Worm (Caenorhabditis elegans): Measurements from ENCODE around the gene C44C11.6.

DNA sequence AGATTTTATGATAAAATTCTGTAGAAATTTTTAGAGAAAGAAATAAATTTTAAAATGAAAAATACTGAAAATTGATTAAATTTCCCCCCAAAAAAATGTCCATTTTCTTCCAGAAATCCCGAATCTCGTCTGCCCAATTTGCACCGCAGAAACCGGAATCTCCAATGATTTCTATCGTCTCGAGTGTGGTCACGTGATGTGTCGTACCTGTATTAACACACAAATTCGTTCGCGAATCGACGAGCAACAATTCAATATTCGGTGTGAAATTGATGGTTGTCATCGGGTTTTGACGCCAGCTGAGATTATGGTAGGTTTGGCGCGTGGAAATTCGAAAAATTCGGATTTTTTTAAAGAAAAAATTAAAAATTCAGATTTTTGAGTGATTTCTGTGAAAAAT, 48.0 kb upstream of the C44C11.6 start:
- TF ChIP-seq fkh-3 (tag; optimal IDR thresholded peaks at IDR 0.05) (no peak), lin-54 (GFP tag; optimal IDR thresholded peaks at IDR 0.05) (no peak), ekl-4 (GFP tag; IDR thresholded peaks at IDR 0.05) (no peak), egrh-3 (GFP tag; IDR thresholded peaks at IDR 0.05) (no peak), ztf-6 (GFP tag; IDR thresholded peaks at IDR 0.05) (no peak), Y53F4B.3 (GFP tag; IDR thresholded peaks at IDR 0.05) (no peak), unc-62 (GFP tag; optimal IDR thresholded peaks at IDR 0.05) (no peak), efl-1 (GFP tag; optimal IDR thresholded peaks at IDR 0.05) (no peak), ama-1 (optimal IDR thresholded peaks at IDR 0.05) (no peak), ama-1 (GFP tag; optimal IDR thresholded peaks at IDR 0.05) (no peak), attf-3 (GFP tag; conservative IDR thresholded peaks at IDR 0.05) (no peak), hsf-1 (GFP tag; IDR thresholded peaks at IDR 0.05) (no peak), unc-130 (GFP tag; optimal IDR thresholded peaks at IDR 0.05) (no peak), mxl-1 (tag; optimal IDR thresholded peaks at IDR 0.05) (no peak), Y56A3A.18 (GFP tag; IDR thresholded peaks at IDR 0.05) (no peak)

Measured in whole organism, young adult.